Fruit fly (Drosophila melanogaster) whole organism, adult: Measurements from ENCODE around the gene CG6142.

Experiments
- cic ChIP-seq: fragments of 200-800 bp; sonication (Bioruptor generic); optimal IDR thresholded peaks from 2 replicates; lab custom pipeline; 2017; ENCODE audit warnings: missing biosample characterization, mild to moderate bottlenecking, missing genetic modification characterization, moderate library complexity
- ovo ChIP-seq: fragments of 200-800 bp; sonication (Bioruptor generic); optimal IDR thresholded peaks from 2 replicates; lab custom pipeline; 2016; ENCODE audit warnings: missing biosample characterization, missing genetic modification characterization

DNA sequence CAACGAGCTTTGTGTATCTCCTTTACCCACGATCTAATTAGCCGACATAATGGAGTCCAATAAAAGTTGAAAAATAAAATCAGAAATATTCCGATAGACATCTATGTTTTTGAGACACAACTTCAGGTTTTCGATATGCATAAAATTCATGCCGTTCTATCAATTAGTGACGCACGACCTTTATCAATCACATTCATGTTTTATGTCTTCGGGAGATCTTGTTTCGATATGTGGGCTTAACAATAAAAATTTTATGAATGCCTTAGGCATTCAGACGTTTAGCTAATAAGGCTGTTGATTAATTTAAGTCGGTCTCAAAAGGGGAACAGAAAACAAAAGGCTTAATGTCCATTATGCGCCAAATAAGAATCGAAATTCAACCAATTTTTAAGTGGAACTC lies 13.0 kb upstream of the CG6142 start:
- TF ChIP-seq cic (GFP tag; lab: Kevin White, UChicago) (no peak), ovo (GFP tag; lab: Kevin White, UChicago) (no peak)
